Worm (Caenorhabditis elegans): ENCODE measurements around the gene F57B9.1.

The F57B9.1 gene

DNA sequence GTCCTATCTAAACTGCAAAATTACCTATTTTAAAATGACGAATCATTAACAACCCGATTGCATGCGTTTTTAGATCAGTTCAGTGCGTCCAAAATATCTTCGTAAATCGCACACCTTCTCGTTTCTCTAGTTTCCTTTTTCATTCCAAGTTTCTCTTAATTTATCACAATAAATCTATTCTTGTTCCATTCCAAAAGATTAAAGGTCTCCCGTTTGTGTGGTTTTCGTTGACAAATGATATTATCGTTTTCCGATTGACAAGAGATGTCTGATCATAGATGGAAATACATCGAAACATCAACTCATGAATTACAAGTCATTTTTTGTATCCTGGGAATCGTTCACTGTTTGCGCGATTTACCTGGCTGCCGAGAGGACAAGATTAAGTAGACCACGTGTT lies 31.3 kb downstream of the F57B9.1 start:
- TF ChIP-seq sptf-1 (tag; optimal IDR thresholded peaks at IDR 0.05) (no peak), ces-1 (GFP tag; optimal IDR thresholded peaks at IDR 0.05) (no peak), unc-62 (GFP tag; optimal IDR thresholded peaks at IDR 0.05) (no peak), ztf-11 (tag; optimal IDR thresholded peaks at IDR 0.05) (no peak), ceh-83 (GFP tag; optimal IDR thresholded peaks at IDR 0.05) (no peak), lsy-2 (tag; optimal IDR thresholded peaks at IDR 0.05) (no peak), unc-120 (tag; optimal IDR thresholded peaks at IDR 0.05; ENCODE audit: poor library complexity, severe bottlenecking) (no peak), elt-1 (tag; optimal IDR thresholded peaks at IDR 0.05; ENCODE audit: borderline replicate concordance, insufficient read depth) (no peak), tbx-8 (GFP tag; optimal IDR thresholded peaks at IDR 0.05) (no peak), M03D4.4 (tag; optimal IDR thresholded peaks at IDR 0.05) (no peak), lin-32 (GFP tag; optimal IDR thresholded peaks at IDR 0.05) (no peak), zip-8 (tag; optimal IDR thresholded peaks at IDR 0.05) (no peak), snpc-4 (tag; optimal IDR thresholded peaks at IDR 0.05) (no peak), unc-39 (tag; optimal IDR thresholded peaks at IDR 0.05) (no peak)

DNA sequence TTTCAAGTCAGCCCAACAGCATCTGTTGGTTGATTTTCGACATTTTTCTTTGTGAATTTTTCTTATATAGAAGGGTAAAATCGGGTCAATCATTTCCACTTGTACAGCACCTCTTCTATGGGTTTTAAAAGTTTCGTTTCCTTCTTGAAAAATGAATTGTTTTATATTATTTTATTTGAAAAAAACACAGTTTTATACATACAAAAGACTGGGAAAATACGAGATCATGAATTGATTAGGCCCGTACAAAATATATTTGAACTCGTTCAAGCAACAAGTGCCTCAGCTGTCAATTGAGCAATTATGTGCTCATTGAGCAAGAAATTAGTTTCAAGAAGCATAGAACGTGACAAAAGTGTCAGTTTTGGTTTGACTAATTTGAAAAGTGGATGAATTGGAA lies 40.3 kb downstream of the F57B9.1 start:
- TF ChIP-seq nhr-237 (tag; optimal IDR thresholded peaks at IDR 0.05), result no peak
- TF ChIP-seq lin-32 (GFP tag; optimal IDR thresholded peaks at IDR 0.05), result no peak
- no peak for TF ChIP-seq drap-1 (GFP tag; optimal IDR thresholded peaks at IDR 0.05)
- TF ChIP-seq ceh-43 (GFP tag; optimal IDR thresholded peaks at IDR 0.05), result no peak
- TF ChIP-seq nhr-76 (tag; optimal IDR thresholded peaks at IDR 0.05), result no peak
- TF ChIP-seq nhr-2 (tag; optimal IDR thresholded peaks at IDR 0.05), result no peak
- no peak for TF ChIP-seq M03D4.4 (tag; optimal IDR thresholded peaks at IDR 0.05)
- TF ChIP-seq bed-3 (GFP tag; optimal IDR thresholded peaks at IDR 0.05), result no peak
- no peak for TF ChIP-seq elt-1 (tag; optimal IDR thresholded peaks at IDR 0.05; ENCODE audit: borderline replicate concordance, insufficient read depth)
- TF ChIP-seq zip-8 (tag; optimal IDR thresholded peaks at IDR 0.05), result no peak

DNA sequence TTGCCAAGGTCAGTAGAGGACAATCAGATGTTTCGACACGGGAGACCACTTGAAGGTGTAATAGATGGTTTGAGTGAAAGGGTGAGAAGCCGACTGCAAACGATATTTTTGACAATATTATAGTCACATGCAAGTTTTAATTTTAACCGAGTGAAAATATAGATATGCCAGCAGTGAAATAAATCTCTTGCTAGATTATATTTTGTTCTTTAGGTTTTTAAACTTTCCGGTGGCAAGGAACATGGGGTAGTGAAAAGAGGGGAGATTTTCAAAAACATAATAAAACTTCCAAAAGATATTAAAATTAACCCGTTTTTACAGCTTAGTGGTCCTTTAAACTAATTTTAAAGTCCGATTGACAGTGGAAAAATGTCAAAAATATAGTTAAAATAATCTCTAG lies 43.5 kb downstream of the F57B9.1 start, which contains the start of gene C06E8.5:
Gene C06E8.5 (minus strand): TSS at position 101 of the 400 bp plus-strand sequence.
- TF ChIP-seq zip-8 (tag; optimal IDR thresholded peaks at IDR 0.05) (no peak), bed-3 (GFP tag; optimal IDR thresholded peaks at IDR 0.05) (no peak), flh-1 (GFP tag; optimal IDR thresholded peaks at IDR 0.05) (no peak), lsy-2 (tag; optimal IDR thresholded peaks at IDR 0.05) (no peak), ceh-43 (GFP tag; optimal IDR thresholded peaks at IDR 0.05) (no peak), drap-1 (GFP tag; optimal IDR thresholded peaks at IDR 0.05) (no peak), elt-1 (tag; optimal IDR thresholded peaks at IDR 0.05; ENCODE audit: borderline replicate concordance, insufficient read depth) (no peak), nhr-28 (tag; optimal IDR thresholded peaks at IDR 0.05) (no peak), unc-62 (GFP tag; optimal IDR thresholded peaks at IDR 0.05) (no peak), nhr-237 (tag; optimal IDR thresholded peaks at IDR 0.05) (no peak), lin-32 (GFP tag; optimal IDR thresholded peaks at IDR 0.05) (no peak), sptf-1 (tag; optimal IDR thresholded peaks at IDR 0.05) (no peak), hlh-1 (tag; optimal IDR thresholded peaks at IDR 0.05) (no peak), unc-120 (tag; optimal IDR thresholded peaks at IDR 0.05; ENCODE audit: poor library complexity, severe bottlenecking) (no peak), ztf-11 (tag; optimal IDR thresholded peaks at IDR 0.05) (no peak)

DNA sequence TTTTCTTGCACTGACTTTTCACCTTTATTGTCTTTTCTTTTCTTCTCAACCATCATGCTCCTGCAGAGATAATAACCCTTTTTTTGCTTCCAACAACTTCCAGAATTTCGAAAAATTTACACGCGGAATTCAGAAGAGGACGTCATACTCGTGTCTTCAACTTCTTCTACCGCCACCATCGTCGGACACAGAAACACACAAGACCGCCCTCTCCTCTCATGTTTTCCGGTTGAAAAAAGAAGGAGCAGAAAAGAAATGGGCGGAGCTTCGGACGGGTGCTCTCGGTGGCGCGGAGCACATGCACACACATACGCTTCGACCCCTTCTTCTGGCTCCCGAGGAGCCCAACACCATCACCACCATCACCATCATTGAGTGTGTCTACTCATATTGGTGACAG lies 46.9 kb downstream of the F57B9.1 start, which contains the start of gene lgc-38:
Gene lgc-38 (plus strand): TSS at position 301 of the 400 bp plus-strand sequence.
- TF ChIP-seq sem-2 (GFP tag; optimal IDR thresholded peaks at IDR 0.05) (no peak), nhr-76 (tag; optimal IDR thresholded peaks at IDR 0.05) (no peak), unc-39 (tag; optimal IDR thresholded peaks at IDR 0.05) (no peak), unc-120 (tag; optimal IDR thresholded peaks at IDR 0.05; ENCODE audit: poor library complexity, severe bottlenecking) (no peak), nhr-12 (tag; optimal IDR thresholded peaks at IDR 0.05) (no peak), lsy-2 (tag; optimal IDR thresholded peaks at IDR 0.05) (no peak), mab-5 (tag; optimal IDR thresholded peaks at IDR 0.05) (no peak), lin-32 (GFP tag; optimal IDR thresholded peaks at IDR 0.05) (no peak), flh-1 (GFP tag; optimal IDR thresholded peaks at IDR 0.05) (no peak), tbx-8 (GFP tag; optimal IDR thresholded peaks at IDR 0.05) (no peak), drap-1 (GFP tag; optimal IDR thresholded peaks at IDR 0.05) (no peak), ceh-83 (GFP tag; optimal IDR thresholded peaks at IDR 0.05) (no peak), lin-13 (tag; optimal IDR thresholded peaks at IDR 0.05) (no peak), snpc-4 (tag; optimal IDR thresholded peaks at IDR 0.05) (no peak), nhr-237 (tag; optimal IDR thresholded peaks at IDR 0.05) (no peak), M03D4.4 (tag; optimal IDR thresholded peaks at IDR 0.05) (no peak), cnd-1 (tag; optimal IDR thresholded peaks at IDR 0.05) (no peak), ceh-43 (GFP tag; optimal IDR thresholded peaks at IDR 0.05) (no peak), bed-3 (GFP tag; optimal IDR thresholded peaks at IDR 0.05) (no peak)

DNA sequence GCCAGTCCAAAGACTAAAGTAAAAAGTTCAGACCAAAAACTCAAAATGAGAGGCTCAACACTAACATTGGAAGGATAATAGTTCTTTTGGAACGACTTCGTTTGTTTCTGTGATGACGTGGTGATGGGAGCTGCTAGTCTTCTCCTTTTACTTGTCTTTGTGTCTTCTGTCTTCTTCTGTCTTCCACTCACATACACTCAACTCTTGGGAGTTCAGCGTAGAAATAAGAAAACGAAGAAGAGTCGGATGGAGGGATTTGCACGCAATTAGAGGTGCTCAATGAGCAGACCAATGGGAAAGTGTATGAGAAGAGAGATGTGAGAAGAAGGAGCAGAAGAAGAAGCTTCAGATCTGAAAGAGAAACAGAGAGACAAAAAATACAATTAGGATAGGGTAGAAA lies 50.2 kb downstream of the F57B9.1 start:
- TF ChIP-seq snpc-4 (tag; optimal IDR thresholded peaks at IDR 0.05) (no peak), ces-1 (GFP tag; optimal IDR thresholded peaks at IDR 0.05) (peak; percentile 33)

All from whole organism, mixed stage, embryonic.